Worm (Caenorhabditis elegans) whole organism, L4/young adult: ENCODE results near the gene K07E3.2.

Experiments
- W03F9.2 ChIP-seq: fragments of 150-350 bp; optimal IDR thresholded peaks from 2 replicates; lab custom pipeline; 2014; ENCODE audit warnings: missing biosample characterization, missing genetic modification characterization
- him-1 ChIP-seq: sonication (generic microtip); optimal IDR thresholded peaks from 2 replicates; lab custom pipeline; 2016; ENCODE audit warnings: missing genotype, missing genetic modification reagents, missing genetic modification characterization, missing compliant biosample characterization

DNA sequence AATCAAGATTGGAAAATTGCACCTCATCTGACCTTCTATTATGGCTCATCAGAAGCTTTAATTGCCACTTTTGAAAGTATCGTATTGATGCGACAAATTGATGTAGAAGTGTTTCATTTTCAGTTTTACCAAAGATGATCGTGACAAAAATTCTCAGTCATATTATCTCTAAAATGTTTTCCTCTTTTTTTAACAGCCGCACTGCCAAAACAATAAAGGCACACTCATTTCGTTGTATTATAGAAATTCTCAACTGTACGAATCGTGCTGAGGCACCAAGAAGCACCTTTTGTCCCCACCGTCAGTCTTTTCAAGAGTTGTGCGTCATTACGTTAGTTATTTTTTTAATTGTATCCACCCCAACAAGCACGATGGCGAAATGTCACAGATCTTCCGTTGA is 3.8 kb downstream of the K07E3.2 start, which contains the start of gene K07E3.9:
- TF ChIP-seq him-1 (tag; lab: Kevin White, UChicago), result no peak
- TF ChIP-seq W03F9.2, result no peak
